Worm (Caenorhabditis elegans) whole organism, early embryonic: ENCODE results near the gene Y73F8A.15.
"Not testable (repeated sequence)": the region's sequence is repeated elsewhere in the genome, so short reads cannot be mapped to it uniquely, and the experiment has no call there.

ENCODE experiments used
- B0310.2 ChIP-seq: sonication (generic microtip); optimal IDR thresholded peaks from 2 replicates; lab custom pipeline; 2016; ENCODE audit warnings: mild to moderate bottlenecking, missing genetic modification characterization, missing compliant biosample characterization
- F13C5.2 ChIP-seq: sonication (generic microtip); optimal IDR thresholded peaks from 2 replicates; lab custom pipeline; 2017; ENCODE audit warnings: mild to moderate bottlenecking, missing genetic modification characterization, inconsistent platforms, missing compliant biosample characterization
- aly-1 ChIP-seq: sonication (generic microtip); optimal IDR thresholded peaks from 2 replicates; lab custom pipeline; 2016; ENCODE audit warnings: missing genetic modification characterization, missing compliant biosample characterization
- ama-1 ChIP-seq: fragments of 150-350 bp; optimal IDR thresholded peaks from 2 replicates; lab custom pipeline; 2014
- ceh-13 ChIP-seq: fragments of 200-800 bp; sonication (Bioruptor generic); optimal IDR thresholded peaks from 2 replicates; lab custom pipeline; 2018; ENCODE audit warnings: mild to moderate bottlenecking, missing genetic modification characterization, missing compliant biosample characterization
- ceh-36 ChIP-seq: sonication (generic microtip); optimal IDR thresholded peaks from 2 replicates; lab custom pipeline; 2016; ENCODE audit warnings: missing genetic modification characterization, inconsistent platforms, missing compliant biosample characterization
- ets-7 ChIP-seq: sonication (generic microtip); optimal IDR thresholded peaks from 2 replicates; lab custom pipeline; 2016; ENCODE audit warnings: missing genotype, missing genetic modification characterization, missing compliant biosample characterization
- flt-1 ChIP-seq: fragments of 200-800 bp; sonication (Bioruptor generic); IDR thresholded peaks from 2 replicates; pipeline ENCODE4 v1.3.6; 2022; ENCODE audit warnings: missing genetic modification characterization, missing compliant biosample characterization
- hmbx-1 ChIP-seq: sonication (generic microtip); optimal IDR thresholded peaks from 2 replicates; lab custom pipeline; 2016; ENCODE audit warnings: mild to moderate bottlenecking, missing genetic modification characterization, missing compliant biosample characterization
- hmg-4 ChIP-seq: fragments of 200-800 bp; sonication (Bioruptor generic); optimal IDR thresholded peaks from 2 replicates; lab custom pipeline; 2018; ENCODE audit warnings: mild to moderate bottlenecking, missing genetic modification characterization, missing compliant biosample characterization
- hnd-1 ChIP-seq: sonication (generic microtip); optimal IDR thresholded peaks from 2 replicates; lab custom pipeline; 2016; ENCODE audit warnings: missing genetic modification characterization, missing compliant biosample characterization
- pes-1 ChIP-seq: fragments of 200-800 bp; sonication (Bioruptor generic); IDR thresholded peaks from 2 replicates; pipeline ENCODE4 v1.3.6; 2022; ENCODE audit warnings: missing genetic modification reagents, missing genetic modification characterization, missing compliant biosample characterization
- scrt-1 ChIP-seq: fragments of 200-800 bp; sonication (Bioruptor generic); IDR thresholded peaks from 2 replicates; pipeline ENCODE4 v1.3.6; 2022; ENCODE audit warnings: missing genetic modification characterization, missing compliant biosample characterization
- tbx-11 ChIP-seq: fragments of 200-800 bp; sonication (Bioruptor generic); IDR thresholded peaks from 2 replicates; pipeline ENCODE4 v1.3.6; 2022; ENCODE audit warnings: missing genetic modification characterization, missing compliant biosample characterization
- tbx-37 ChIP-seq: fragments of 200-800 bp; sonication (Bioruptor generic); conservative IDR thresholded peaks from 2 replicates; pipeline ENCODE4 v1.3.6; 2022; ENCODE audit warnings: missing genetic modification reagents, missing genetic modification characterization, missing compliant biosample characterization
- tra-4 ChIP-seq: sonication (generic microtip); optimal IDR thresholded peaks from 2 replicates; lab custom pipeline; 2017; ENCODE audit warnings: missing genetic modification characterization, missing compliant biosample characterization

The Y73F8A.15 gene

ce11 chrIV:15294040-15294439 is 27.3 kb upstream of the Y73F8A.15 start, which contains the start of gene Y73F8A.10:
Gene Y73F8A.10 (plus strand): TSS chrIV:15294340.
- TF ChIP-seq hnd-1 (tag; lab: Kevin White, UChicago): no peak
- TF ChIP-seq F13C5.2 (tag; lab: Kevin White, UChicago): no peak

- TF ChIP-seq ets-7 (tag; lab: Kevin White, UChicago): no peak
- TF ChIP-seq flt-1: no peak
- no peak for TF ChIP-seq pes-1 (GFP tag; lab: Robert Waterston, UW)
- no peak for TF ChIP-seq tra-4
Observed at ce11 chrIV:15300041-15300440, 21.3 kb upstream of the Y73F8A.15 start.

ce11 chrIV:15302151-15302550 is 19.2 kb upstream of the Y73F8A.15 start, which contains the start of gene best-21:
Gene best-21 (plus strand): TSS chrIV:15302451.
- TF ChIP-seq ceh-36 (tag; lab: Kevin White, UChicago) (no peak), B0310.2 (tag; lab: Kevin White, UChicago) (no peak), tbx-37 (no peak), scrt-1 (GFP tag; lab: Robert Waterston, UW) (no peak), ama-1 (lab: Kevin White, UChicago) (no peak), hmbx-1 (tag; lab: Kevin White, UChicago) (no peak), F13C5.2 (tag; lab: Kevin White, UChicago) (no peak), tra-4 (no peak), tbx-11 (GFP tag; lab: Robert Waterston, UW) (no peak)

ce11 chrIV:15311590-15311989 is 9.8 kb upstream of the Y73F8A.15 start, which contains the start of gene Y73F8A.12:
Gene Y73F8A.12 (minus strand): TSS chrIV:15311690.
- not testable (repeated sequence) for TF ChIP-seq hmg-4 (GFP tag; lab: Kevin White, UChicago); hnd-1 (tag; lab: Kevin White, UChicago); tbx-11 (GFP tag; lab: Robert Waterston, UW)

- TF ChIP-seq scrt-1 (GFP tag; lab: Robert Waterston, UW): no peak
- TF ChIP-seq ceh-13 (GFP tag; lab: Kevin White, UChicago): no peak
Observed at ce11 chrIV:15312008-15312407, 9.4 kb upstream of the Y73F8A.15 start, which contains the start of gene Y73F8A.13. Gene Y73F8A.13 (plus strand): TSS chrIV:15312247.

ce11 chrIV:15315502-15315901 is 5.9 kb upstream of the Y73F8A.15 start:
- TF ChIP-seq ama-1 (lab: Kevin White, UChicago) (no peak), ets-7 (tag; lab: Kevin White, UChicago) (no peak), ceh-13 (GFP tag; lab: Kevin White, UChicago) (no peak), tbx-37 (no peak), ceh-36 (tag; lab: Kevin White, UChicago) (no peak), flt-1 (no peak), hnd-1 (tag; lab: Kevin White, UChicago) (no peak)

ce11 chrIV:15318982-15319381 is 2.4 kb upstream of the Y73F8A.15 start, which contains the start of gene Y73F8A.14:
Gene Y73F8A.14 (minus strand): TSS chrIV:15319082.
- TF ChIP-seq ets-7 (tag; lab: Kevin White, UChicago); ama-1 (lab: Kevin White, UChicago); B0310.2 (tag; lab: Kevin White, UChicago): not testable (repeated sequence)

ce11 chrIV:15323593-15323992 is 2.2 kb downstream of the Y73F8A.15 start, which contains the start of gene tbx-39:
Gene tbx-39 (plus strand): TSS chrIV:15323893.
- TF ChIP-seq tra-4 (no peak), ets-7 (tag; lab: Kevin White, UChicago) (no peak)

- TF ChIP-seq ceh-13 (GFP tag; lab: Kevin White, UChicago) (no peak), hnd-1 (tag; lab: Kevin White, UChicago) (no peak), hmbx-1 (tag; lab: Kevin White, UChicago) (no peak), scrt-1 (GFP tag; lab: Robert Waterston, UW) (no peak), tbx-37 (no peak), F13C5.2 (tag; lab: Kevin White, UChicago) (no peak), flt-1 (no peak)
Observed at ce11 chrIV:15328092-15328491, 6.7 kb downstream of the Y73F8A.15 start, which contains the start of gene tbx-40. Gene tbx-40 (minus strand): TSS chrIV:15328192.

- no peak for TF ChIP-seq flt-1
Observed at ce11 chrIV:15336778-15337177, 15.4 kb downstream of the Y73F8A.15 start, which contains the start of gene irld-59. Gene irld-59 (plus strand): TSS chrIV:15337078.

- TF ChIP-seq ceh-13 (GFP tag; lab: Kevin White, UChicago) (no peak), B0310.2 (tag; lab: Kevin White, UChicago) (no peak), tbx-37 (no peak), aly-1 (tag; lab: Kevin White, UChicago) (no peak), pes-1 (GFP tag; lab: Robert Waterston, UW) (no peak), hnd-1 (tag; lab: Kevin White, UChicago) (no peak)
Observed at ce11 chrIV:15361244-15361643, 39.9 kb downstream of the Y73F8A.15 start, which contains the start of gene cpna-4. Gene cpna-4 (plus strand): TSS chrIV:15361544.
